Worm (Caenorhabditis elegans): Measurements from ENCODE around the gene str-198.

The str-198 gene

ce11 chrV:16047508-16047907 is at the start of gene str-198:
str-198 (plus strand) TSS chrV:16047808.
- no peak for TF ChIP-seq sma-3 (GFP tag; optimal IDR thresholded peaks at IDR 0.05)
- TF ChIP-seq nhr-129 (tag; optimal IDR thresholded peaks at IDR 0.05): no peak
- no peak for TF ChIP-seq nhr-23 (tag; optimal IDR thresholded peaks at IDR 0.05)
- TF ChIP-seq ztf-11 (tag; optimal IDR thresholded peaks at IDR 0.05): no peak
- TF ChIP-seq skn-1 (tag; optimal IDR thresholded peaks at IDR 0.05): no peak
- no peak for TF ChIP-seq nhr-11 (tag; optimal IDR thresholded peaks at IDR 0.05)
- TF ChIP-seq snpc-4 (tag; optimal IDR thresholded peaks at IDR 0.05): no peak
- TF ChIP-seq lin-13 (GFP tag; optimal IDR thresholded peaks at IDR 0.05): no peak
- no peak for TF ChIP-seq ama-1 (optimal IDR thresholded peaks at IDR 0.05)
- no peak for TF ChIP-seq lin-11 (tag; optimal IDR thresholded peaks at IDR 0.05)
- no peak for TF ChIP-seq elt-1 (tag; optimal IDR thresholded peaks at IDR 0.05)
- no peak for TF ChIP-seq blmp-1 (tag; optimal IDR thresholded peaks at IDR 0.05; ENCODE audit: insufficient read depth)
- TF ChIP-seq sma-9 (GFP tag; optimal IDR thresholded peaks at IDR 0.05): no peak
- TF ChIP-seq sma-9 (tag; optimal IDR thresholded peaks at IDR 0.05): no peak
- TF ChIP-seq sem-4 (tag; optimal IDR thresholded peaks at IDR 0.05): no peak
- TF ChIP-seq ceh-82 (tag; optimal IDR thresholded peaks at IDR 0.05): no peak
- no peak for TF ChIP-seq unc-55 (GFP tag; optimal IDR thresholded peaks at IDR 0.05)
- TF ChIP-seq ZK546.5 (tag; optimal IDR thresholded peaks at IDR 0.05): no peak
- TF ChIP-seq dmd-4 (tag; optimal IDR thresholded peaks at IDR 0.05): no peak
- no peak for TF ChIP-seq mab-5 (tag; optimal IDR thresholded peaks at IDR 0.05)
- TF ChIP-seq nhr-6 (tag; optimal IDR thresholded peaks at IDR 0.05): no peak

ce11 chrV:16000433-16000832 is 47.2 kb upstream of the str-198 start, which contains the start of gene nhr-50:
nhr-50 (minus strand) TSS chrV:16000631.
- TF ChIP-seq sma-3 (GFP tag; optimal IDR thresholded peaks at IDR 0.05) (peak; percentile 69), mab-5 (tag; optimal IDR thresholded peaks at IDR 0.05) (no peak), ztf-4 (tag; optimal IDR thresholded peaks at IDR 0.05) (peak; percentile 8), fos-1 (tag; optimal IDR thresholded peaks at IDR 0.05) (peak; percentile 99), egl-27 (tag; optimal IDR thresholded peaks at IDR 0.05) (peak; percentile 57), nhr-129 (tag; optimal IDR thresholded peaks at IDR 0.05) (peak; percentile 54), C34F6.9 (tag; optimal IDR thresholded peaks at IDR 0.05) (peak; percentile 45), lsy-2 (tag; optimal IDR thresholded peaks at IDR 0.05) (no peak), nhr-21 (tag; optimal IDR thresholded peaks at IDR 0.05) (peak; percentile 45), F13H6.1 (tag; optimal IDR thresholded peaks at IDR 0.05) (peak; percentile 53), snpc-4 (tag; optimal IDR thresholded peaks at IDR 0.05) (no peak), nhr-25 (tag; optimal IDR thresholded peaks at IDR 0.05) (no peak), sma-9 (GFP tag; optimal IDR thresholded peaks at IDR 0.05) (peak; percentile 91), sma-9 (tag; optimal IDR thresholded peaks at IDR 0.05) (no peak), gmeb-1 (tag; optimal IDR thresholded peaks at IDR 0.05) (peak; percentile 8), unc-62 (GFP tag; optimal IDR thresholded peaks at IDR 0.05) (no peak), crh-2 (tag; optimal IDR thresholded peaks at IDR 0.05) (peak; percentile 83), blmp-1 (tag; optimal IDR thresholded peaks at IDR 0.05; ENCODE audit: insufficient read depth) (peak; percentile 97)

DNA sequence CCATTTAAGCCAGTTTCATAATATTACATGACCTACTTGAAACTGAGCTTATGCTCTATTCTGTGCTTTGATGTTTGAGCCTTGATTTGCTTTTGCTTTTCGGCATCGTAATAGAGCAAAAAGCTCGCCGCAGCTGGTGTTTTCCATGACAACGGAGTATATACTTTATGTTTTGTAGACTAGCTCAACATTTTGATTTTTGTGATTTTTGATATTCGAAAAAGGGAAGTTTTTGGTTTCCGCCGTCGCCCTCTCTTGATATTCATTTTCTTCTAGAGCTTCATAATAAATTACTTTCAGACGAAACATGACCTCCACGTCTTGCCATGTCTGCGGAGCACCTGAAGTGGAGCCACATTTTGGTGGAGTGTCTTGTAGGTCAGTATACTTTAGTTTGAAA is 45.3 kb upstream of the str-198 start, which contains the start of gene nhr-63:
nhr-63 (plus strand) TSS at position 301 of the 400 bp plus-strand sequence.
- TF ChIP-seq ztf-11 (tag; optimal IDR thresholded peaks at IDR 0.05) (no peak), ztf-4 (tag; optimal IDR thresholded peaks at IDR 0.05) (no peak), elt-1 (tag; optimal IDR thresholded peaks at IDR 0.05) (no peak), mab-5 (tag; optimal IDR thresholded peaks at IDR 0.05) (no peak)

ce11 chrV:16007505-16007904 is 40.1 kb upstream of the str-198 start, which contains the start of gene str-231:
str-231 (minus strand) TSS chrV:16007605.
- TF ChIP-seq nhr-237 (tag; optimal IDR thresholded peaks at IDR 0.05) (no peak), nhr-11 (tag; optimal IDR thresholded peaks at IDR 0.05) (no peak), ama-1 (optimal IDR thresholded peaks at IDR 0.05) (no peak), nhr-129 (tag; optimal IDR thresholded peaks at IDR 0.05) (no peak), skn-1 (tag; optimal IDR thresholded peaks at IDR 0.05) (no peak), sma-3 (GFP tag; optimal IDR thresholded peaks at IDR 0.05) (no peak), mdl-1 (tag; optimal IDR thresholded peaks at IDR 0.05) (no peak), crh-2 (tag; optimal IDR thresholded peaks at IDR 0.05) (no peak), alr-1 (tag; optimal IDR thresholded peaks at IDR 0.05) (no peak), lin-11 (tag; optimal IDR thresholded peaks at IDR 0.05) (no peak), aly-2 (tag; optimal IDR thresholded peaks at IDR 0.05) (no peak), C34F6.9 (tag; optimal IDR thresholded peaks at IDR 0.05) (no peak), lin-39 (tag; optimal IDR thresholded peaks at IDR 0.05) (no peak), sem-4 (tag; optimal IDR thresholded peaks at IDR 0.05) (no peak), blmp-1 (tag; optimal IDR thresholded peaks at IDR 0.05; ENCODE audit: insufficient read depth) (no peak), sma-9 (GFP tag; optimal IDR thresholded peaks at IDR 0.05) (no peak), sma-9 (tag; optimal IDR thresholded peaks at IDR 0.05) (no peak), nhr-77 (tag; optimal IDR thresholded peaks at IDR 0.05) (no peak), fos-1 (tag; optimal IDR thresholded peaks at IDR 0.05) (no peak), unc-62 (GFP tag; optimal IDR thresholded peaks at IDR 0.05) (no peak)

Measured in whole organism, L2 larva.